Worm (Caenorhabditis elegans) whole organism, young adult: ENCODE results near the gene ZK1240.3.
A peak's percentile ranks its signal among the peaks of the same experiment; 100 is the strongest.

ENCODE experiments used
- B0336.3 ChIP-seq: fragments of 200-800 bp; sonication (Bioruptor generic); IDR thresholded peaks from 2 replicates; pipeline ENCODE4 v1.3.6; 2022; ENCODE audit warnings: missing genetic modification characterization, missing compliant biosample characterization
- F10E7.11 ChIP-seq: sonication (generic microtip); optimal IDR thresholded peaks from 2 replicates; lab custom pipeline; 2017; ENCODE audit warnings: mild to moderate bottlenecking, missing genetic modification characterization, moderate library complexity, missing compliant biosample characterization
- F49E8.2 ChIP-seq: sonication (generic microtip); optimal IDR thresholded peaks from 3 replicates; lab custom pipeline; 2017; ENCODE audit warnings: missing genetic modification characterization, mild to moderate bottlenecking, missing compliant biosample characterization, antibody characterized with exemption, moderate library complexity; ENCODE audit not compliant: insufficient read depth
- F57C9.4 ChIP-seq: sonication (generic microtip); optimal IDR thresholded peaks from 2 replicates; lab custom pipeline; 2017; ENCODE audit warnings: mild to moderate bottlenecking, missing genetic modification characterization, missing compliant biosample characterization
- K11D2.4 ChIP-seq: fragments of 200-800 bp; sonication (Bioruptor generic); IDR thresholded peaks from 2 replicates; pipeline ENCODE4 v1.3.6; 2022; ENCODE audit warnings: missing genetic modification reagents, missing genetic modification characterization, missing compliant biosample characterization
- K12H6.12 ChIP-seq: fragments of 200-800 bp; sonication (Bioruptor generic); optimal IDR thresholded peaks from 2 replicates; lab custom pipeline; 2018; ENCODE audit warnings: mild to moderate bottlenecking, missing genetic modification characterization, missing compliant biosample characterization
- Y67H2A.10 ChIP-seq: fragments of 200-800 bp; sonication (Bioruptor generic); conservative IDR thresholded peaks from 2 replicates; pipeline ENCODE4 v1.3.6; 2022; ENCODE audit warnings: missing genetic modification reagents, missing genetic modification characterization, missing compliant biosample characterization
- akir-1 ChIP-seq: fragments of 200-800 bp; sonication (Bioruptor generic); optimal IDR thresholded peaks from 2 replicates; lab custom pipeline; 2018; ENCODE audit warnings: mild to moderate bottlenecking, missing genetic modification characterization, moderate library complexity, missing compliant biosample characterization
- ccch-3 ChIP-seq: fragments of 200-800 bp; sonication (Bioruptor generic); optimal IDR thresholded peaks from 2 replicates; lab custom pipeline; 2018; ENCODE audit warnings: mild to moderate bottlenecking, missing genetic modification characterization, missing compliant biosample characterization
- ceh-79 ChIP-seq: sonication (generic microtip); optimal IDR thresholded peaks from 2 replicates; lab custom pipeline; 2017; ENCODE audit warnings: mild to moderate bottlenecking, missing genetic modification characterization, missing compliant biosample characterization
- dox-1 ChIP-seq: fragments of 200-800 bp; sonication (Bioruptor generic); IDR thresholded peaks from 2 replicates; pipeline ENCODE4 v1.3.6; 2022; ENCODE audit warnings: missing genetic modification reagents, missing genetic modification characterization, missing compliant biosample characterization
- dpff-1 ChIP-seq: sonication (generic microtip); optimal IDR thresholded peaks from 2 replicates; lab custom pipeline; 2017; ENCODE audit warnings: mild to moderate bottlenecking, missing genetic modification characterization, missing compliant biosample characterization
- egl-18 ChIP-seq: fragments of 200-800 bp; sonication (Bioruptor generic); IDR thresholded peaks from 2 replicates; pipeline ENCODE4 v1.3.6; 2022; ENCODE audit warnings: missing genetic modification reagents, missing genetic modification characterization, missing compliant biosample characterization
- egrh-3 ChIP-seq: fragments of 200-800 bp; sonication (Bioruptor generic); IDR thresholded peaks from 2 replicates; pipeline ENCODE4 v1.3.6; 2022; ENCODE audit warnings: missing genetic modification reagents, missing genetic modification characterization, missing compliant biosample characterization
- ets-4 ChIP-seq: fragments of 200-800 bp; sonication (Bioruptor generic); optimal IDR thresholded peaks from 2 replicates; lab custom pipeline; 2018; ENCODE audit warnings: mild to moderate bottlenecking, missing genetic modification characterization, missing compliant biosample characterization
- lag-1 ChIP-seq: fragments of 200-800 bp; sonication (Bioruptor generic); IDR thresholded peaks from 2 replicates; pipeline ENCODE4 v1.3.6; 2022; ENCODE audit warnings: missing genetic modification reagents, missing genetic modification characterization, missing compliant biosample characterization
- lin-26 ChIP-seq: fragments of 200-800 bp; sonication (Bioruptor generic); IDR thresholded peaks from 2 replicates; pipeline ENCODE4 v1.3.6; 2022; ENCODE audit warnings: missing genetic modification reagents, missing genetic modification characterization, missing compliant biosample characterization
- lin-35 ChIP-seq, 3 experiments: fragments of 150-350 bp in 2 of 3; sonication (generic microtip) in 1 of 3; optimal IDR thresholded peaks; 2 replicates each; lab custom pipeline; 2014 to 2018; ENCODE audit warnings: missing biosample characterization in 3 of 3, missing genetic modification characterization in 3 of 3, missing genetic modification reagents in 3 of 3
- mcd-1 ChIP-seq: fragments of 200-800 bp; sonication (Bioruptor generic); IDR thresholded peaks from 2 replicates; pipeline ENCODE4 v1.3.6; 2022; ENCODE audit warnings: missing genetic modification reagents, missing genetic modification characterization, missing compliant biosample characterization
- nhr-120 ChIP-seq: fragments of 200-800 bp; sonication (Bioruptor generic); IDR thresholded peaks from 2 replicates; pipeline ENCODE4 v1.3.6; 2022; ENCODE audit warnings: missing genetic modification characterization, missing compliant biosample characterization
- nhr-179 ChIP-seq: sonication (generic microtip); optimal IDR thresholded peaks from 2 replicates; lab custom pipeline; 2016; ENCODE audit warnings: mild to moderate bottlenecking, missing genetic modification characterization, missing compliant biosample characterization
- nhr-27 ChIP-seq: fragments of 200-800 bp; sonication (Bioruptor generic); optimal IDR thresholded peaks from 2 replicates; lab custom pipeline; 2018; ENCODE audit warnings: mild to moderate bottlenecking, missing genetic modification characterization, moderate library complexity, missing compliant biosample characterization
- nhr-80 ChIP-seq: sonication (generic microtip); optimal IDR thresholded peaks from 2 replicates; lab custom pipeline; 2016; ENCODE audit warnings: missing genetic modification characterization, missing compliant biosample characterization
- pha-4 ChIP-seq: fragments of 150-350 bp; sonication (generic microtip); optimal IDR thresholded peaks from 2 replicates; lab custom pipeline; 2014; ENCODE audit warnings: missing biosample characterization, missing genetic modification reagents, missing genetic modification characterization
- rpc-1 ChIP-seq, 2 experiments: fragments of 150-350 bp in 1 of 2; sonication (generic microtip) in 1 of 2; optimal IDR thresholded peaks; 2 replicates each; lab custom pipeline; 2014 to 2018; ENCODE audit warnings: missing biosample characterization in 1 of 2, missing genetic modification characterization in 1 of 2, missing genetic modification reagents in 1 of 2, missing genotype in 1 of 2
- snpc-3.4 ChIP-seq: sonication (generic microtip); optimal IDR thresholded peaks from 2 replicates; lab custom pipeline; 2017; ENCODE audit warnings: missing genetic modification characterization, mild to moderate bottlenecking, missing compliant biosample characterization, antibody characterized with exemption, moderate library complexity, missing genotype, missing genetic modification reagents
- sptf-2 ChIP-seq: fragments of 200-800 bp; sonication (Bioruptor generic); optimal IDR thresholded peaks from 2 replicates; lab custom pipeline; 2018; ENCODE audit warnings: mild to moderate bottlenecking, missing genetic modification characterization, missing compliant biosample characterization
- tbp1 ChIP-seq: fragments of 200-800 bp; sonication (Bioruptor generic); optimal IDR thresholded peaks from 2 replicates; lab custom pipeline; 2018; ENCODE audit warnings: mild to moderate bottlenecking, missing genetic modification characterization, missing compliant biosample characterization
- zfh-2 ChIP-seq: fragments of 200-800 bp; sonication (Bioruptor generic); conservative IDR thresholded peaks from 2 replicates; pipeline ENCODE4 v1.3.6; 2022; ENCODE audit warnings: missing genetic modification reagents, missing genetic modification characterization, missing compliant biosample characterization
- zim-3 ChIP-seq: sonication (generic microtip); optimal IDR thresholded peaks from 2 replicates; lab custom pipeline; 2017; ENCODE audit warnings: mild to moderate bottlenecking, missing genetic modification characterization, moderate library complexity, missing compliant biosample characterization
- ztf-18 ChIP-seq: sonication (generic microtip); optimal IDR thresholded peaks from 2 replicates; lab custom pipeline; 2016; ENCODE audit warnings: missing genotype, mild to moderate bottlenecking, missing genetic modification characterization, missing compliant biosample characterization
- ztf-3 ChIP-seq: fragments of 200-800 bp; sonication (Bioruptor generic); optimal IDR thresholded peaks from 2 replicates; lab custom pipeline; 2018; ENCODE audit warnings: mild to moderate bottlenecking, missing genetic modification characterization, missing compliant biosample characterization
- ztf-6 ChIP-seq: fragments of 200-800 bp; sonication (Bioruptor generic); IDR thresholded peaks from 2 replicates; pipeline ENCODE4 v1.3.6; 2022; ENCODE audit warnings: missing genetic modification reagents, missing genetic modification characterization, missing compliant biosample characterization

The ZK1240.3 gene

ce11 chrII:2320097-2320496 lies at the start of gene ZK1240.3:
TSS of gene ZK1240.3 (plus strand) at chrII:2320334.
- TF ChIP-seq dox-1 (peak; percentile 50), F10E7.11 (no peak), nhr-80 (peak; percentile 93), ets-4 (GFP tag; lab: Kevin White, UChicago) (peak; percentile 64)
- TF ChIP-seq, all 124 proteins: peak for 3

- TF ChIP-seq ceh-79 (tag; lab: Kevin White, UChicago) (no peak), sptf-2 (GFP tag; lab: Kevin White, UChicago) (no peak), ztf-3 (GFP tag; lab: Kevin White, UChicago) (no peak), egl-18 (GFP tag; lab: Robert Waterston, UW) (no peak), B0336.3 (0 out of 2 replicates have a peak, but pooled peaks have one; percentile 25), K12H6.12 (tag; lab: Kevin White, UChicago) (no peak), egrh-3 (GFP tag; lab: Robert Waterston, UW) (peak; percentile 67; the same call in 1 of the 2 replicates), tbp1 (GFP tag; lab: Kevin White, UChicago) (no peak), zfh-2 (GFP tag; lab: Robert Waterston, UW) (peak; percentile 86), mcd-1 (GFP tag; lab: Robert Waterston, UW) (peak; percentile 29; the same call in 1 of the 2 replicates)
These were observed 46.4 kb upstream of the ZK1240.3 start for ce11 chrII:2273750-2274149.

ce11 chrII:2277418-2277817 lies 42.7 kb upstream of the ZK1240.3 start, which contains the start of gene K09F6.15:
TSS of gene K09F6.15 (minus strand) at chrII:2277518.
- TF ChIP-seq mcd-1 (GFP tag; lab: Robert Waterston, UW) (no peak), lin-35 (GFP tag; optimal IDR thresholded peaks at IDR 0.05; lab: Kevin White, UChicago) (no peak), F49E8.2 (no peak), ztf-18 (tag; lab: Kevin White, UChicago) (no peak), nhr-120 (no peak), nhr-179 (tag; lab: Kevin White, UChicago) (no peak), dpff-1 (tag; lab: Kevin White, UChicago) (no peak), pha-4 (no peak), lag-1 (GFP tag; lab: Robert Waterston, UW) (no peak), F57C9.4 (tag; lab: Kevin White, UChicago) (no peak), Y67H2A.10 (GFP tag; lab: Robert Waterston, UW) (no peak), akir-1 (GFP tag; lab: Kevin White, UChicago) (no peak), B0336.3 (no peak), snpc-3.4 (no peak), nhr-27 (no peak)

- no peak for TF ChIP-seq lin-26
- TF ChIP-seq zfh-2 (GFP tag; lab: Robert Waterston, UW): peak; percentile 75
- TF ChIP-seq ztf-6 (GFP tag; lab: Robert Waterston, UW): no peak
- TF ChIP-seq zim-3 (tag; lab: Kevin White, UChicago): no peak
- TF ChIP-seq egrh-3 (GFP tag; lab: Robert Waterston, UW): peak; percentile 44; the same call in 1 of the 2 replicates
- no peak for TF ChIP-seq ccch-3
- TF ChIP-seq K11D2.4: no peak
- no peak for TF ChIP-seq F57C9.4 (tag; lab: Kevin White, UChicago)
- no peak for TF ChIP-seq rpc-1 (optimal IDR thresholded peaks at IDR 0.05; lab: Kevin White, UChicago)
- no peak for TF ChIP-seq rpc-1 (tag; optimal IDR thresholded peaks at IDR 0.05; lab: Kevin White, UChicago)
These were observed 40.9 kb upstream of the ZK1240.3 start, which contains the start of gene K09F6.6 for ce11 chrII:2279263-2279662. TSS of gene K09F6.6 (minus strand) at chrII:2279305.
